Worm (Caenorhabditis elegans) whole organism, L4 larva: ENCODE measurements around the gene irld-63.

Experiments used
- F26F4.8 ChIP-seq: fragments of 200-800 bp; sonication (Bioruptor generic); conservative IDR thresholded peaks from 2 replicates; pipeline ENCODE4 v1.3.6; 2022; ENCODE audit warnings: missing genetic modification characterization, missing compliant biosample characterization
- Y48G9A.11 ChIP-seq: fragments of 200-800 bp; sonication (Bioruptor generic); IDR thresholded peaks from 2 replicates; pipeline ENCODE4 v1.3.6; 2022; ENCODE audit warnings: missing genetic modification reagents, missing genetic modification characterization, missing compliant biosample characterization
- Y75B8A.6 ChIP-seq: fragments of 200-800 bp; sonication (Bioruptor generic); IDR thresholded peaks from 2 replicates; pipeline ENCODE4 v1.3.6; 2022; ENCODE audit warnings: missing genetic modification reagents, missing genetic modification characterization, missing compliant biosample characterization
- ZK546.5 ChIP-seq, 2 experiments: sonication (generic microtip); optimal IDR thresholded peaks; 2 replicates each; lab custom pipeline; 2017; ENCODE audit warnings: missing biosample characterization in 2 of 2, missing genetic modification characterization in 2 of 2
- aha-1 ChIP-seq: fragments of 150-350 bp; peaks from one replicate; lab custom pipeline; 2014; ENCODE audit warnings: missing biosample characterization, missing genetic modification characterization
- ama-1 ChIP-seq: fragments of 150-350 bp; optimal IDR thresholded peaks from 2 replicates; lab custom pipeline; 2014; ENCODE audit warnings: inconsistent platforms, mixed read lengths
- arid-1 ChIP-seq: fragments of 200-800 bp; sonication (Bioruptor generic); conservative IDR thresholded peaks from 2 replicates; pipeline ENCODE4 v1.3.6; 2022; ENCODE audit warnings: missing genetic modification reagents, missing genetic modification characterization, missing compliant biosample characterization
- attf-4 ChIP-seq: sonication (generic microtip); optimal IDR thresholded peaks from 3 replicates; lab custom pipeline; 2017; ENCODE audit warnings: missing biosample characterization, missing genetic modification characterization
- daf-12 ChIP-seq: fragments of 150-350 bp; optimal IDR thresholded peaks from 2 replicates; lab custom pipeline; 2014; ENCODE audit warnings: missing biosample characterization, missing genetic modification reagents, missing genetic modification characterization
- daf-8 ChIP-seq: fragments of 200-800 bp; sonication (Bioruptor generic); IDR thresholded peaks from 2 replicates; pipeline ENCODE4 v1.3.6; 2022; ENCODE audit warnings: missing genetic modification characterization, missing compliant biosample characterization
- dmd-9 ChIP-seq: fragments of 200-800 bp; sonication (Bioruptor generic); IDR thresholded peaks from 2 replicates; pipeline ENCODE4 v1.3.6; 2022; ENCODE audit warnings: missing genetic modification reagents, missing genetic modification characterization, missing compliant biosample characterization
- dve-1 ChIP-seq: sonication (generic microtip); optimal IDR thresholded peaks from 2 replicates; lab custom pipeline; 2017; ENCODE audit warnings: antibody characterized with exemption, mild to moderate bottlenecking, missing genetic modification characterization, missing compliant biosample characterization; ENCODE audit not compliant: insufficient read depth
- fkh-10 ChIP-seq: fragments of 150-350 bp; optimal IDR thresholded peaks from 2 replicates; lab custom pipeline; 2014; ENCODE audit warnings: missing biosample characterization, missing genetic modification reagents, missing genetic modification characterization
- fos-1 ChIP-seq: fragments of 150-350 bp; optimal IDR thresholded peaks from 2 replicates; lab custom pipeline; 2014; ENCODE audit warnings: missing biosample characterization, missing genetic modification characterization
- gei-8 ChIP-seq: fragments of 200-800 bp; sonication (Bioruptor generic); optimal IDR thresholded peaks from 2 replicates; lab custom pipeline; 2018; ENCODE audit warnings: mild to moderate bottlenecking, missing genetic modification characterization, missing compliant biosample characterization
- hif-1 ChIP-seq, 2 experiments: sonication (generic microtip); optimal IDR thresholded peaks; 2 replicates each; lab custom pipeline; 2016 to 2017; ENCODE audit warnings: missing compliant biosample characterization in 2 of 2, missing genetic modification characterization in 2 of 2, missing genetic modification reagents in 2 of 2, missing genotype in 2 of 2, mild to moderate bottlenecking in 1 of 2
- lir-3 ChIP-seq: sonication (generic microtip); optimal IDR thresholded peaks from 2 replicates; lab custom pipeline; 2016; ENCODE audit warnings: mild to moderate bottlenecking, missing genetic modification characterization, missing compliant biosample characterization
- lsy-2 ChIP-seq, 2 experiments: fragments of 150-350 bp in 1 of 2; sonication (generic microtip) in 1 of 2; optimal IDR thresholded peaks; 2 replicates each; lab custom pipeline; 2014 to 2017; ENCODE audit warnings: missing biosample characterization in 2 of 2, missing genetic modification characterization in 2 of 2
- madf-5 ChIP-seq, 2 experiments: fragments of 200-800 bp; sonication (Bioruptor generic); IDR thresholded peaks; 2 replicates each; pipeline ENCODE4 v1.3.6; 2022; ENCODE audit warnings: missing compliant biosample characterization in 2 of 2, missing genetic modification characterization in 2 of 2
- mxl-2 ChIP-seq: fragments of 200-800 bp; sonication (Bioruptor generic); conservative IDR thresholded peaks from 2 replicates; pipeline ENCODE4 v1.3.6; 2022; ENCODE audit warnings: missing genetic modification reagents, missing genetic modification characterization, missing compliant biosample characterization
- nhr-42 ChIP-seq: fragments of 200-800 bp; sonication (Bioruptor generic); IDR thresholded peaks from 2 replicates; pipeline ENCODE4 v1.3.6; 2022; ENCODE audit warnings: missing genetic modification characterization, missing compliant biosample characterization
- nhr-77 ChIP-seq: fragments of 150-350 bp; optimal IDR thresholded peaks from 2 replicates; lab custom pipeline; 2014; ENCODE audit warnings: missing biosample characterization, missing genetic modification characterization
- rbr-2 ChIP-seq: sonication (generic microtip); optimal IDR thresholded peaks from 2 replicates; lab custom pipeline; 2016; ENCODE audit warnings: missing genotype, missing genetic modification characterization, missing compliant biosample characterization
- saeg-2 ChIP-seq: fragments of 200-800 bp; sonication (Bioruptor generic); IDR thresholded peaks from 2 replicates; pipeline ENCODE4 v1.3.6; 2022; ENCODE audit warnings: missing genetic modification reagents, missing genetic modification characterization, missing compliant biosample characterization
- sdz-12 ChIP-seq: fragments of 200-800 bp; sonication (Bioruptor generic); optimal IDR thresholded peaks from 2 replicates; lab custom pipeline; 2018; ENCODE audit warnings: mild to moderate bottlenecking, missing genetic modification characterization, missing compliant biosample characterization
- set-16 ChIP-seq: fragments of 200-800 bp; sonication (Bioruptor generic); IDR thresholded peaks from 2 replicates; pipeline ENCODE4 v1.3.6; 2022; ENCODE audit warnings: missing genetic modification reagents, missing genetic modification characterization, missing compliant biosample characterization
- snpc-4 ChIP-seq: fragments of 150-350 bp; optimal IDR thresholded peaks from 2 replicates; lab custom pipeline; 2014; ENCODE audit warnings: missing biosample characterization, missing genetic modification characterization
- spr-3 ChIP-seq: fragments of 200-800 bp; sonication (Bioruptor generic); optimal IDR thresholded peaks from 2 replicates; lab custom pipeline; 2018; ENCODE audit warnings: mild to moderate bottlenecking, missing genetic modification characterization, missing compliant biosample characterization
- unc-130 ChIP-seq: sonication (generic microtip); optimal IDR thresholded peaks from 2 replicates; lab custom pipeline; 2016; ENCODE audit warnings: missing genetic modification reagents, missing genetic modification characterization, missing compliant biosample characterization
- unc-62 ChIP-seq, 3 experiments: fragments of 150-350 bp in 1 of 3; sonication (generic microtip); optimal IDR thresholded peaks in 2 of 3; peaks in 1 of 3; 1 replicate in 1 of 3; 2 replicates in 2 of 3; lab custom pipeline; 2014 to 2017; ENCODE audit warnings: missing biosample characterization in 3 of 3, missing genetic modification characterization in 3 of 3, missing genetic modification reagents in 3 of 3, missing genotype in 1 of 3
- zip-2 ChIP-seq: fragments of 150-350 bp; optimal IDR thresholded peaks from 2 replicates; lab custom pipeline; 2014; ENCODE audit warnings: missing biosample characterization, missing genetic modification characterization
- ztf-11 ChIP-seq: fragments of 150-350 bp; optimal IDR thresholded peaks from 2 replicates; lab custom pipeline; 2014; ENCODE audit warnings: missing biosample characterization, missing genetic modification characterization

irld-63 gene

DNA sequence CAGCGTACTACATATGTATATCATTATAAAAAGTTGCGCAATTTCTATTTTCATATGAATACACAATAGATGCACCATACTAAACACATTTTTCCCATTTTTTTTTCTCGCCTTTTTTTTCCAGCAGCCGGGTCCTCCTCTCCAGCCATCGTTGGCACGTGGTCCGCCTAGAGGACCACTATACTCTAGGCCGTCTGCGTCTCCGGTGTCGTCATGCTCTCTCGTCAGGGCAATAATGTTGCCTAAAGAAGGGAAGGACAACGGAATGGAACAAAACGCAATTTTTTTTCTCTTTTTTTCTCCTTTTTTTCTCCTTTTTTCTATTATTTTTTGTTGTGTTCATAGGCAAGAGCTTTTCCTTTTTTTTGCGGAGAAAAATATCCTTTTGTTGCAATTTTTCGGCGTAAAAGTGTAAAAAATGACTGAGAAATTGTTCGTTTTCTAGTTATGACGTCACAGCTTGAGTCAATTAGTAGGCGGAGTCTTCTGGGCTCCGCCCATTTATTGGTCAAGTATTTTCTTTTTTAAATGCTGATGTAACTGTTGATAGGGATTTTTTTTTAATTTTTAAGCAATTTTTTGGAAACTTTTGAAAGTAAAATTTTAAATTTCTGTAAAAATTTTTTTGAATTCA is 32.1 kb downstream of the irld-63 start (continued):
- no peak for TF ChIP-seq unc-130 (GFP tag; lab: Kevin White, UChicago)
- no peak for TF ChIP-seq nhr-77 (tag; lab: Kevin White, UChicago)
- TF ChIP-seq ama-1 (lab: Kevin White, UChicago), result no peak
- TF ChIP-seq attf-4 (tag; lab: Kevin White, UChicago), result no peak
- no peak for TF ChIP-seq mxl-2 (GFP tag; lab: Robert Waterston, UW)
- no peak for TF ChIP-seq ztf-11
- peak; percentile 24; the same call in 1 of the 2 replicates for TF ChIP-seq set-16
- peak; percentile 92 for TF ChIP-seq fkh-10 (GFP tag; lab: Kevin White, UChicago)

DNA sequence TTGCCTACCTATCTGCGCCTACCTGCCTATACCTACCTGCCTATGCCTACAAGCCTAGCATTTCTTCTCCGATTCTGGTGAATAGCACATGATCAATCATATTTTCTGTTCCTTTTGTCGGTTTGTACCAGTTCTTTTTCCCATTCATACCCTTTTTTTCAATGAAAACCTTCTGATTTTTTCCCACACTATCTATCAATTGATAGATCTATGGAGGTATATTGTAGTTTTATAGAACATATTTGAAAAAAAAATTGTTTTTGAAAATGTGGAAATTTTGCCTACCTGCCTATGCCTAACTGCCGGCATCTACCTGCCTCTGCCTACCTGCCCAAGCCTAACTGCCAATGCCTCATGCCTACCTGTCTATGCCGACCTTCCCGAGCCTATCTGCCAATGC is 33.1 kb downstream of the irld-63 start:
- TF ChIP-seq aha-1 (tag; lab: Kevin White, UChicago) (peak; percentile 91), F26F4.8 (GFP tag; lab: Robert Waterston, UW) (no peak)

DNA sequence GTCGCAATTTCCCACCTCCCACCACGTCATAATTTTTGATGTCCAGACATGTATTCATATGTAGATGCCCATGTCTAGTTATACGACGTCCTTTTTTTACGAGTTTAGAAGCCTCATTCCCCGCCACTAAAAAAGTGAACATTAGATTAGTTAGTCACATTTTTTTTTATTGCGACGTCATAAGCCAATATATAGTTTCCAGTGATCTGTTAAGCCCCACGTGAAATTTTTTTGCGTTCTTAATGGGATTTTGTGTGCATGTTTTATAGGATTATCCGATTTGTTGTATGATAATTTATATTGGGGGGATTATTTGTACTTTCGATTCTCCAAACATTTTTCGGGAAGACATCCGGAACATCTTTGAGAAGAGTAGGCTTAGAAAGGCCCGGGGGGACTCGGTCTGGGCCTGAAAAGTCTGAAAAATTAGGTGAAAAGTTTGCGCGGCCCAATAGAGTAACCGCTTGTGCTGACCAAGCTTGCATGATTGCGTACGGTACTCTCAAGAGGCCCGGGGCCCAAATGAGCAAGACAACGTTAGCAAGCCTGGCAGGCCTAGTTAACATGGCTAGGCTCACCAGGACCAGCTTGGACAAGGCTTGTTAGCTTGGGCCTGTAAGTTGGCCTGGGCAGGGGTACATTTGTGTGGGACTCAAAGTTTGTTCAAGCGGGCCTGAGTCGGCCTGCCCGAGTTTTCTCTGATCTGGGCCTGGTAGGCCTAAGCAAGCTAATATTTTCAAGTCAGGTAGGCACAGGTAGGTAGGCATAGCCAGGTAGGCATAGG is 34.9 kb downstream of the irld-63 start:
- TF ChIP-seq lir-3 (no peak), dve-1 (tag; lab: Kevin White, UChicago) (no peak), rbr-2 (tag; lab: Kevin White, UChicago) (no peak), dmd-9 (GFP tag; lab: Robert Waterston, UW) (no peak), spr-3 (GFP tag; lab: Kevin White, UChicago) (no peak), madf-5 (GFP tag; IDR thresholded peaks at IDR 0.05; lab: Robert Waterston, UW) (no peak), zip-2 (tag; lab: Kevin White, UChicago) (no peak), lsy-2 (tag; optimal IDR thresholded peaks at IDR 0.05; lab: Kevin White, UChicago) (no peak), arid-1 (0 out of 2 replicates have a peak, but pooled peaks have one; percentile 3), hif-1 (tag; optimal IDR thresholded peaks at IDR 0.05; lab: Kevin White, UChicago) (no peak), daf-12 (tag; lab: Kevin White, UChicago) (no peak), aha-1 (tag; lab: Kevin White, UChicago) (peak; percentile 76), ZK546.5 (tag; optimal IDR thresholded peaks at IDR 0.05; lab: Kevin White, UChicago) (no peak), gei-8 (GFP tag; lab: Kevin White, UChicago) (no peak), nhr-42 (no peak), sdz-12 (GFP tag; lab: Kevin White, UChicago) (no peak), set-16 (0 out of 2 replicates have a peak, but pooled peaks have one; percentile 22), fos-1 (tag; lab: Kevin White, UChicago) (no peak), ztf-11 (no peak), Y48G9A.11 (no peak), saeg-2 (no peak), daf-8 (GFP tag; lab: Robert Waterston, UW) (no peak), Y75B8A.6 (GFP tag; lab: Robert Waterston, UW) (no peak), snpc-4 (tag; lab: Kevin White, UChicago) (no peak)

DNA sequence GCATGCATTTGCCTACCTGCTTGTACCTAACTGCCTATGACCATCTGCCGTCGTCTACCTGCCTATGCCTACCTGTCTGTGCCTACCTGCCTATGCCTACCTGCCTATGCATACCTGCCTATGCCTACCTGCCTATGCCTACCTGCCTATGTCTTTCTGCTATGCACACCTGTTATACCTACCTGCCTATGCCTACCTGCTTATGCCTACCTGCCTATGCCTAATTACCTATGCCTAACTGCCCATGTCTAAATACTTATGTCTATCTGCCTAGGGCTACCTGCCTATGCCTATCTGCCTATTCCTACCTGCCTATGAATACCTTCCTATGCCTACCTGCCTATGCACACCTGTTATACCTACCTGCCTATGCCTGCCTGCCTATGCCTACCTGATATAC is 35.8 kb downstream of the irld-63 start:
- TF ChIP-seq fkh-10 (GFP tag; lab: Kevin White, UChicago) (no peak), unc-62 (GFP tag; optimal IDR thresholded peaks at IDR 0.05 in 1 of 2; lab: Kevin White, UChicago) (peak in 1 of 2 experiments; percentile 61), unc-62 (tag; optimal IDR thresholded peaks at IDR 0.05; lab: Kevin White, UChicago) (no peak)
